Worm (Caenorhabditis elegans) whole organism, L4/young adult: ENCODE measurements around the gene F09F9.5.

Experiments
- W03F9.2 ChIP-seq: fragments of 150-350 bp; optimal IDR thresholded peaks from 2 replicates; lab custom pipeline; 2014; ENCODE audit warnings: missing biosample characterization, missing genetic modification characterization
- dao-5 ChIP-seq: sonication (generic microtip); optimal IDR thresholded peaks from 2 replicates; lab custom pipeline; 2016; ENCODE audit warnings: missing genotype, missing genetic modification characterization, moderate library complexity, missing compliant biosample characterization
- him-1 ChIP-seq: sonication (generic microtip); optimal IDR thresholded peaks from 2 replicates; lab custom pipeline; 2016; ENCODE audit warnings: missing genotype, missing genetic modification reagents, missing genetic modification characterization, missing compliant biosample characterization

F09F9.5 gene

ce11 chrX:4117626-4118025 lies at the start of gene F09F9.5:
Gene F09F9.5 (plus strand): TSS chrX:4117926.
- TF ChIP-seq him-1 (tag; lab: Kevin White, UChicago) (no peak), W03F9.2 (no peak), dao-5 (tag; lab: Kevin White, UChicago) (no peak)

ce11 chrX:4068180-4068579 lies 49.5 kb upstream of the F09F9.5 start:
- TF ChIP-seq dao-5 (tag; lab: Kevin White, UChicago) (no peak), him-1 (tag; lab: Kevin White, UChicago) (no peak), W03F9.2 (no peak)

ce11 chrX:4072501-4072900 lies 45.2 kb upstream of the F09F9.5 start:
- TF ChIP-seq W03F9.2 (no peak), dao-5 (tag; lab: Kevin White, UChicago) (no peak), him-1 (tag; lab: Kevin White, UChicago) (no peak)

- TF ChIP-seq W03F9.2 (no peak), dao-5 (tag; lab: Kevin White, UChicago) (no peak), him-1 (tag; lab: Kevin White, UChicago) (no peak)
Measured at ce11 chrX:4075934-4076333, 41.8 kb upstream of the F09F9.5 start.

ce11 chrX:4079264-4079663 lies 38.5 kb upstream of the F09F9.5 start, which contains the start of gene T06F4.1:
Gene T06F4.1 (minus strand): TSS chrX:4079364.
- no peak for TF ChIP-seq W03F9.2
- no peak for TF ChIP-seq him-1 (tag; lab: Kevin White, UChicago)
- no peak for TF ChIP-seq dao-5 (tag; lab: Kevin White, UChicago)

ce11 chrX:4085489-4085888 lies 32.2 kb upstream of the F09F9.5 start:
- TF ChIP-seq him-1 (tag; lab: Kevin White, UChicago) (no peak), W03F9.2 (no peak), dao-5 (tag; lab: Kevin White, UChicago) (no peak)

- no peak for TF ChIP-seq dao-5 (tag; lab: Kevin White, UChicago)
- TF ChIP-seq him-1 (tag; lab: Kevin White, UChicago) = no peak
- no peak for TF ChIP-seq W03F9.2
Measured at ce11 chrX:4088943-4089342, 28.8 kb upstream of the F09F9.5 start.

ce11 chrX:4094979-4095378 lies 22.7 kb upstream of the F09F9.5 start:
- TF ChIP-seq dao-5 (tag; lab: Kevin White, UChicago) = no peak
- no peak for TF ChIP-seq W03F9.2
- no peak for TF ChIP-seq him-1 (tag; lab: Kevin White, UChicago)

ce11 chrX:4100473-4100872 lies 17.3 kb upstream of the F09F9.5 start, which contains the start of gene clh-4:
Gene clh-4 (minus strand): TSS chrX:4100573.
- TF ChIP-seq dao-5 (tag; lab: Kevin White, UChicago) = no peak
- no peak for TF ChIP-seq him-1 (tag; lab: Kevin White, UChicago)
- no peak for TF ChIP-seq W03F9.2

ce11 chrX:4101213-4101612 lies 16.5 kb upstream of the F09F9.5 start:
- TF ChIP-seq dao-5 (tag; lab: Kevin White, UChicago) (no peak), W03F9.2 (no peak)

ce11 chrX:4102075-4102598 lies 15.6 kb upstream of the F09F9.5 start, which contains the start of gene R02E4.3:
Gene R02E4.3 (minus strand): TSS chrX:4102125.
- TF ChIP-seq him-1 (tag; lab: Kevin White, UChicago) (no peak), W03F9.2 (no peak), dao-5 (tag; lab: Kevin White, UChicago) (no peak)

ce11 chrX:4103071-4103470 lies 14.7 kb upstream of the F09F9.5 start:
- TF ChIP-seq W03F9.2 (no peak), him-1 (tag; lab: Kevin White, UChicago) (no peak), dao-5 (tag; lab: Kevin White, UChicago) (no peak)

ce11 chrX:4104435-4104834 lies 13.3 kb upstream of the F09F9.5 start, which contains the start of gene R02E4.1:
Gene R02E4.1 (minus strand): TSS chrX:4104535.
- TF ChIP-seq dao-5 (tag; lab: Kevin White, UChicago) (no peak), W03F9.2 (no peak), him-1 (tag; lab: Kevin White, UChicago) (no peak)

- TF ChIP-seq him-1 (tag; lab: Kevin White, UChicago) (no peak), W03F9.2 (no peak), dao-5 (tag; lab: Kevin White, UChicago) (no peak)
Measured at ce11 chrX:4106896-4107505, 10.7 kb upstream of the F09F9.5 start, which contains the start of gene R02E4.2. Gene R02E4.2 (plus strand): TSS chrX:4107455.

ce11 chrX:4109970-4110369 lies 7.8 kb upstream of the F09F9.5 start:
- TF ChIP-seq dao-5 (tag; lab: Kevin White, UChicago) = no peak
- no peak for TF ChIP-seq W03F9.2
- no peak for TF ChIP-seq him-1 (tag; lab: Kevin White, UChicago)
